Worm (Caenorhabditis elegans) whole organism, L4 larva: ENCODE results near the gene dnj-15.

Experiments used
- ama-1 ChIP-seq: fragments of 150-350 bp; optimal IDR thresholded peaks from 2 replicates; lab custom pipeline; 2014; ENCODE audit warnings: inconsistent platforms, mixed read lengths
- cey-2 ChIP-seq: sonication (generic microtip); optimal IDR thresholded peaks from 3 replicates; lab custom pipeline; 2017; ENCODE audit warnings: missing genetic modification characterization, mild to moderate bottlenecking, missing compliant biosample characterization, antibody characterized with exemption, borderline replicate concordance; ENCODE audit not compliant: insufficient read depth
- lsy-2 ChIP-seq, 2 experiments: fragments of 150-350 bp in 1 of 2; sonication (generic microtip) in 1 of 2; optimal IDR thresholded peaks; 2 replicates each; lab custom pipeline; 2014 to 2017; ENCODE audit warnings: missing biosample characterization in 2 of 2, missing genetic modification characterization in 2 of 2
- mep-1 ChIP-seq: fragments of 150-350 bp; sonication (generic microtip); optimal IDR thresholded peaks from 3 replicates; lab custom pipeline; 2014; ENCODE audit warnings: missing biosample characterization, missing genetic modification characterization
- unc-39 ChIP-seq: sonication (generic microtip); optimal IDR thresholded peaks from 2 replicates; lab custom pipeline; 2017; ENCODE audit warnings: missing biosample characterization, missing genetic modification characterization
- zfp-2 ChIP-seq: sonication (generic microtip); optimal IDR thresholded peaks from 2 replicates; lab custom pipeline; 2016; ENCODE audit warnings: mild to moderate bottlenecking, missing genetic modification characterization, missing compliant biosample characterization
- zip-2 ChIP-seq: fragments of 150-350 bp; optimal IDR thresholded peaks from 2 replicates; lab custom pipeline; 2014; ENCODE audit warnings: missing biosample characterization, missing genetic modification characterization

- TF ChIP-seq zfp-2: no peak
- no peak for TF ChIP-seq mep-1 (tag; lab: Kevin White, UChicago)
- TF ChIP-seq zip-2 (tag; lab: Kevin White, UChicago): no peak
- TF ChIP-seq lsy-2 (tag; optimal IDR thresholded peaks at IDR 0.05; lab: Kevin White, UChicago): no peak
- no peak for TF ChIP-seq cey-2 (tag; lab: Kevin White, UChicago)
- TF ChIP-seq unc-39: no peak
- no peak for TF ChIP-seq ama-1 (lab: Kevin White, UChicago)
These were observed 34.9 kb upstream of the dnj-15 start, which contains the start of gene F49F1.11 for ce11 chrIV:4141311-4141710.
